Worm (Caenorhabditis elegans) whole organism, late embryonic: ENCODE measurements around the gene F44E2.10.
A peak's percentile ranks its signal among the peaks of the same experiment; 100 is the strongest.

Experiments used
- C08G9.2 ChIP-seq: sonication (generic microtip); optimal IDR thresholded peaks from 2 replicates; lab custom pipeline; 2016; ENCODE audit warnings: mild to moderate bottlenecking, missing genetic modification characterization, moderate library complexity, missing compliant biosample characterization
- F13H6.1 ChIP-seq: sonication (generic microtip); optimal IDR thresholded peaks from 2 replicates; lab custom pipeline; 2016; ENCODE audit warnings: missing genetic modification characterization, missing compliant biosample characterization
- K02D7.2 ChIP-seq: sonication (generic microtip); optimal IDR thresholded peaks from 2 replicates; lab custom pipeline; 2017; ENCODE audit warnings: mild to moderate bottlenecking, missing genetic modification characterization, missing compliant biosample characterization
- Y22D7AL.16 ChIP-seq: sonication (generic microtip); optimal IDR thresholded peaks from 2 replicates; lab custom pipeline; 2016; ENCODE audit warnings: missing genetic modification characterization, missing compliant biosample characterization
- ceh-18 ChIP-seq: sonication (generic microtip); optimal IDR thresholded peaks from 2 replicates; lab custom pipeline; 2016; ENCODE audit warnings: missing genetic modification characterization, missing compliant biosample characterization
- ceh-19 ChIP-seq: fragments of 200-800 bp; sonication (Bioruptor generic); optimal IDR thresholded peaks from 2 replicates; lab custom pipeline; 2018; ENCODE audit warnings: mild to moderate bottlenecking, missing genetic modification characterization, missing compliant biosample characterization
- ceh-2 ChIP-seq: sonication (generic microtip); optimal IDR thresholded peaks from 2 replicates; lab custom pipeline; 2016; ENCODE audit warnings: missing genotype, missing genetic modification characterization, missing compliant biosample characterization
- ceh-22 ChIP-seq: sonication (generic microtip); optimal IDR thresholded peaks from 2 replicates; lab custom pipeline; 2017; ENCODE audit warnings: missing biosample characterization, missing genetic modification characterization
- ceh-31 ChIP-seq: sonication (generic microtip); optimal IDR thresholded peaks from 2 replicates; lab custom pipeline; 2016; ENCODE audit warnings: missing genetic modification characterization, missing compliant biosample characterization
- ceh-48 ChIP-seq: sonication (generic microtip); optimal IDR thresholded peaks from 2 replicates; lab custom pipeline; 2016; ENCODE audit warnings: missing genetic modification characterization, inconsistent platforms, missing compliant biosample characterization
- che-1 ChIP-seq: sonication (generic microtip); optimal IDR thresholded peaks from 2 replicates; lab custom pipeline; 2016; ENCODE audit warnings: mild to moderate bottlenecking, missing genetic modification characterization, missing compliant biosample characterization
- dmd-4 ChIP-seq: sonication (generic microtip); optimal IDR thresholded peaks from 2 replicates; lab custom pipeline; 2016; ENCODE audit warnings: borderline replicate concordance, missing genetic modification characterization, missing compliant biosample characterization
- ets-4 ChIP-seq: sonication (generic microtip); optimal IDR thresholded peaks from 2 replicates; lab custom pipeline; 2016; ENCODE audit warnings: missing genetic modification characterization, missing compliant biosample characterization
- eyg-1 ChIP-seq: sonication (generic microtip); optimal IDR thresholded peaks from 2 replicates; lab custom pipeline; 2016; ENCODE audit warnings: missing genotype, missing genetic modification characterization, missing compliant biosample characterization
- fax-1 ChIP-seq: sonication (generic microtip); optimal IDR thresholded peaks from 2 replicates; lab custom pipeline; 2016; ENCODE audit warnings: missing genotype, missing genetic modification characterization, missing compliant biosample characterization
- gmeb-2 ChIP-seq: sonication (generic microtip); optimal IDR thresholded peaks from 2 replicates; lab custom pipeline; 2016; ENCODE audit warnings: missing genetic modification characterization, inconsistent platforms, missing compliant biosample characterization
- hlh-30 ChIP-seq: sonication (generic microtip); optimal IDR thresholded peaks from 2 replicates; lab custom pipeline; 2017; ENCODE audit warnings: antibody characterized with exemption, missing genetic modification characterization, missing compliant biosample characterization; ENCODE audit not compliant: insufficient read depth
- hlh-8 ChIP-seq: sonication (generic microtip); optimal IDR thresholded peaks from 2 replicates; lab custom pipeline; 2016; ENCODE audit warnings: missing genotype, missing genetic modification characterization, missing compliant biosample characterization
- lin-11 ChIP-seq: fragments of 200-800 bp; sonication (Bioruptor generic); optimal IDR thresholded peaks from 2 replicates; lab custom pipeline; 2018; ENCODE audit warnings: mild to moderate bottlenecking, missing genetic modification characterization, missing compliant biosample characterization
- nfya-1 ChIP-seq: sonication (generic microtip); optimal IDR thresholded peaks from 2 replicates; lab custom pipeline; 2017; ENCODE audit warnings: missing genetic modification characterization, mild to moderate bottlenecking, missing compliant biosample characterization, antibody characterized with exemption, moderate library complexity
- pag-3 ChIP-seq: sonication (generic microtip); optimal IDR thresholded peaks from 2 replicates; lab custom pipeline; 2016; ENCODE audit warnings: missing compliant biosample characterization, missing genetic modification characterization, borderline replicate concordance
- pat-9 ChIP-seq: fragments of 200-800 bp; sonication (Bioruptor generic); optimal IDR thresholded peaks from 2 replicates; lab custom pipeline; 2018; ENCODE audit warnings: mild to moderate bottlenecking, missing genetic modification characterization, moderate library complexity, missing compliant biosample characterization
- pax-1 ChIP-seq: fragments of 150-350 bp; optimal IDR thresholded peaks from 2 replicates; lab custom pipeline; 2014; ENCODE audit warnings: missing biosample characterization, missing genetic modification characterization
- pha-2 ChIP-seq: sonication (generic microtip); optimal IDR thresholded peaks from 2 replicates; lab custom pipeline; 2017; ENCODE audit warnings: mild to moderate bottlenecking, missing genetic modification characterization, missing compliant biosample characterization
- rnt-1 ChIP-seq: sonication (generic microtip); optimal IDR thresholded peaks from 2 replicates; lab custom pipeline; 2016; ENCODE audit warnings: missing genetic modification characterization, missing compliant biosample characterization
- sox-4 ChIP-seq: sonication (generic microtip); optimal IDR thresholded peaks from 2 replicates; lab custom pipeline; 2017; ENCODE audit warnings: mild to moderate bottlenecking, missing genetic modification characterization, inconsistent platforms, missing compliant biosample characterization
- tbx-2 ChIP-seq: sonication (generic microtip); optimal IDR thresholded peaks from 2 replicates; lab custom pipeline; 2016; ENCODE audit warnings: missing genetic modification characterization, missing compliant biosample characterization
- tbx-7 ChIP-seq: sonication (generic microtip); optimal IDR thresholded peaks from 2 replicates; lab custom pipeline; 2016; ENCODE audit warnings: missing genotype, missing genetic modification characterization, missing compliant biosample characterization
- unc-42 ChIP-seq: sonication (generic microtip); optimal IDR thresholded peaks from 2 replicates; lab custom pipeline; 2016; ENCODE audit warnings: missing genotype, missing genetic modification characterization, missing compliant biosample characterization
- unc-55 ChIP-seq: sonication (generic microtip); optimal IDR thresholded peaks from 2 replicates; lab custom pipeline; 2017; ENCODE audit warnings: missing biosample characterization, missing genetic modification reagents, missing genetic modification characterization

F44E2.10 gene

DNA sequence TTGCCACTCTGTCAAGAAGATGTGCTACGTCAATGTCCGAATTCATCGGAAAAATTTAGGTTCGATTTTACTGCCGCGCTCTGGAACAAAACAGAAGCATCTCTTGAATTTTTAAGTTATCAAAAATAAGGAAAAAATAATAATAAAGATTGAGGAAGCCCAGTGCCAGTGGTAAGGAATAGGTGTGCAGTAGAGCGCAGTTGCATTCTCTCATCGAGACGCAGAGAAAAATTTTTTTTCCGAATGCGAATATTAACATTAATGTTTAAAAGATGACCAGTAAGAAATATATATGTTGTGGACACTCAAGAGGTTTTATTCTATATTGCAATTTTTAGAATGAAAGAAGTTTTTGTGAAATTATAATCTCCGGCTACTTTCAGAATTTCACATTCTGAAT is 16.8 kb upstream of the F44E2.10 start:
- TF ChIP-seq nfya-1 (tag; lab: Kevin White, UChicago) (peak; percentile 14), pag-3 (tag; lab: Kevin White, UChicago) (no peak), unc-55 (peak; percentile 6)

DNA sequence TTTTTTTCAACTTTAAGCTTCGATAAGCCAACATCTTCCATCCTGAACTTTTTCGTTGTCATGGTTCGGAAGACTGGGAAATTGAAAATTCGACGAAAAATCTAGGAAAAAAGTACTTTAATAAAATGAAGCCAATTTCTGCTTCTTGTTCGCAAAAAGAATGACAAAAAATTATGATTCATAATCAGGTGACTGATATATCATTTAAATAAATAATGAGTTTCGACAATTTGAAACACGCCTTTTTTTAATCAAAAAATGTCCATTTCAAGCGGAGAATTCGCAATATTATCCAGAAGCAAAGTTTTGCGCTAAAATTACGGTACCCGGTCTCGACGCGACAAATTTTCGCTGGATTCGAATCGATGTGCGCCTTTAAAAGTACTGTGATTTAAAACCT is 14.2 kb upstream of the F44E2.10 start, which contains the start of gene F44E2.6:
F44E2.6 (minus strand) TSS at position 101 of the 400 bp plus-strand sequence.
- no peak for TF ChIP-seq ceh-22 (tag; lab: Kevin White, UChicago)
- TF ChIP-seq hlh-30 (tag; lab: Kevin White, UChicago): no peak
- no peak for TF ChIP-seq tbx-7
- TF ChIP-seq Y22D7AL.16: no peak
- no peak for TF ChIP-seq eyg-1 (tag; lab: Kevin White, UChicago)
- TF ChIP-seq ceh-19 (GFP tag; lab: Kevin White, UChicago): no peak
- no peak for TF ChIP-seq lin-11 (tag; lab: Kevin White, UChicago)
- no peak for TF ChIP-seq pat-9 (tag; lab: Kevin White, UChicago)
- TF ChIP-seq dmd-4 (tag; lab: Kevin White, UChicago): no peak
- TF ChIP-seq ceh-48 (tag; lab: Kevin White, UChicago): no peak

DNA sequence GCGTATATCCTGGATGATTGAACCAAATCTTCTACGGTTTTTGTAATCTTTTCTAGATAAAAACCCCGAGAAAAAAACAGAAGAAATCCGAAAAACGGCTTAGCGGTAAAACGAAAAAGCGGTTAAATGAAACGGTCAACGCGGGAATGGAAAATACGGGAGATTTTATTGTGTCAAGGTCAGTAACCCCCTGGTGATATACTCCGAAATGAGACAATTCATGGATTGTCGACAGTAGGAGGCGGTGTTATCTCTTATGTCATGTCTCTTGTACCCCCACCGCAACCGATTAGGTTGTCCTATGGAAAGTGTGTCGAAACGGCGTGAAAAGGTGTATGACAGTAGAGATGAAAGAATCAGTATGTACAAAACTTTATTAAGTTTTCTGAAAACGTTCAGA is 13.2 kb upstream of the F44E2.10 start:
- TF ChIP-seq pax-1 (tag; lab: Kevin White, UChicago) (no peak), lin-11 (tag; lab: Kevin White, UChicago) (no peak)

ce11 chrIII:8839813-8840212 is 8.9 kb upstream of the F44E2.10 start:
- TF ChIP-seq rnt-1 (tag; lab: Kevin White, UChicago) (peak; percentile 39), K02D7.2 (tag; lab: Kevin White, UChicago) (no peak), ets-4 (tag; lab: Kevin White, UChicago) (no peak)

- peak; percentile 1 for TF ChIP-seq rnt-1 (tag; lab: Kevin White, UChicago)
- no peak for TF ChIP-seq pag-3 (tag; lab: Kevin White, UChicago)
These were observed 7.2 kb upstream of the F44E2.10 start, which contains the start of gene F44E2.4 for ce11 chrIII:8838075-8838474. Gene F44E2.4 (minus strand): TSS chrIII:8838424.

DNA sequence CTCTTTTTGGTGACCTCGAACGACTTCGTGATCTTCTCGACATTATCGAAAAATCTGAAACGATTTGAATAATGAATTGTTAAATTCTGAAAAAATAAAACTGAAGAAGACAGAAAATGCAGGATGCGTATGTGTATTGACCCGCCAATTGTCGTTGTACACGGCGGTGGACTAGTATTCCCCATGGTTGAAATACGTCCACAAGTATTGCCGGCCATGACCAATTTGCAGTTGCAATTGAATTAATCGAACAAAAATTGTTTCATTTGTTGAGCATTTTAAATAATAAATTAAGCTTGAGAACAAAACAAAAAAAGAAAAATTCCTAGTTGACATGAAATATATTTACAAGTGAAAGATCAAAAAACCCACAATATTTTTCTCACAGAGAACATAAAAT is 1.7 kb downstream of the F44E2.10 start, which contains the start of gene F44E2.3:
F44E2.3 (minus strand) TSS at position 61 of the 400 bp plus-strand sequence.
- no peak for TF ChIP-seq ceh-48 (tag; lab: Kevin White, UChicago)
- TF ChIP-seq ceh-31 (tag; lab: Kevin White, UChicago): peak; percentile 57
- peak; percentile 31 for TF ChIP-seq tbx-2 (tag; lab: Kevin White, UChicago)
- peak; percentile 65 for TF ChIP-seq C08G9.2 (tag; lab: Kevin White, UChicago)
- peak; percentile 5 for TF ChIP-seq ceh-2 (tag; lab: Kevin White, UChicago)
- TF ChIP-seq hlh-8 (tag; lab: Kevin White, UChicago): no peak
- TF ChIP-seq unc-42 (tag; lab: Kevin White, UChicago): peak; percentile 88
- TF ChIP-seq fax-1: no peak
- peak; percentile 25 for TF ChIP-seq ets-4 (tag; lab: Kevin White, UChicago)

DNA sequence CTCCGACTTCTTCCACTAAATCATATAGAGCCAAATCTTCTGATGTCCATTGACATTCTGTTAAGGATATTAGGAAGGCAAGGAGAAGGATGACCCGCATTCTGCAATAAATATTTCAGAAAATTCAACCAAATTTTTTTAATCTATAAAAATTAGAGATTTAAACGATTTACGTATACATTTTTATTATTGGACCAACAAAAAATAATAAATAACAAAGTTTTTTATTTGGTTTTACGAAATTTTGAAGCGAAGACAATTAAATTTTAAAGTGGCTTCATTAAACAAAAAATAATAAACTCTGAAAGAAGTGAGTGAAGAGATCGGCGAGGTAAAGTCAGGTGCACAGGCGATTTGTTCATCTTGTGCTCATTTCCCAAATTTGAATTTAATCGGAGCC is 3.8 kb downstream of the F44E2.10 start, which contains the start of gene F54F2.9:
F54F2.9 (minus strand) TSS at position 101 of the 400 bp plus-strand sequence.
- TF ChIP-seq pha-2 (no peak), F13H6.1 (tag; lab: Kevin White, UChicago) (no peak), che-1 (tag; lab: Kevin White, UChicago) (no peak), K02D7.2 (tag; lab: Kevin White, UChicago) (no peak), ceh-18 (tag; lab: Kevin White, UChicago) (no peak), tbx-2 (tag; lab: Kevin White, UChicago) (no peak), sox-4 (tag; lab: Kevin White, UChicago) (no peak), eyg-1 (tag; lab: Kevin White, UChicago) (no peak), gmeb-2 (tag; lab: Kevin White, UChicago) (no peak)
